Fruit fly (Drosophila melanogaster) whole organism, embryonic: Measurements from ENCODE around the gene Lip2.

Experiments used
- B-H1 ChIP-seq: fragments of 200-800 bp; sonication (Bioruptor generic); IDR thresholded peaks from 3 replicates; pipeline ENCODE4 v1.3.6; 2022; ENCODE audit warnings: missing biosample characterization, missing genetic modification characterization
- CG10654 ChIP-seq: fragments of 200-800 bp; sonication (Bioruptor generic); optimal IDR thresholded peaks from 2 replicates; lab custom pipeline; 2016; ENCODE audit warnings: missing biosample characterization, missing genetic modification characterization
- CG11398 ChIP-seq: fragments of 200-800 bp; sonication (Bioruptor generic); optimal IDR thresholded peaks from 2 replicates; lab custom pipeline; 2016; ENCODE audit warnings: missing biosample characterization, missing genetic modification characterization
- CG11560 ChIP-seq: fragments of 200-800 bp; sonication (Bioruptor generic); IDR thresholded peaks from 3 replicates; pipeline ENCODE4 v1.3.6; 2022; ENCODE audit warnings: missing biosample characterization, missing genetic modification characterization
- CG17186 ChIP-seq: fragments of 200-800 bp; sonication (Bioruptor generic); optimal IDR thresholded peaks from 3 replicates; lab custom pipeline; 2017; ENCODE audit warnings: missing biosample characterization, missing genetic modification reagents, missing genetic modification characterization
- CG17829 ChIP-seq: fragments of 200-800 bp; optimal IDR thresholded peaks from 2 replicates; lab custom pipeline; 2019; ENCODE audit warnings: missing biosample characterization, mild to moderate bottlenecking, missing genetic modification characterization, moderate library complexity
- CG18011 ChIP-seq: fragments of 200-800 bp; sonication (Bioruptor generic); optimal IDR thresholded peaks from 2 replicates; lab custom pipeline; 2017; ENCODE audit warnings: missing biosample characterization, missing genetic modification characterization, mild to moderate bottlenecking, moderate library complexity, missing genotype
- CG18262 ChIP-seq: fragments of 200-800 bp; optimal IDR thresholded peaks from 3 replicates; lab custom pipeline; 2019; ENCODE audit warnings: missing biosample characterization, mild to moderate bottlenecking, missing genetic modification characterization, moderate library complexity
- CG2678 ChIP-seq: fragments of 200-800 bp; sonication (Bioruptor generic); optimal IDR thresholded peaks from 3 replicates; lab custom pipeline; 2019; ENCODE audit warnings: missing biosample characterization, mild to moderate bottlenecking, missing genetic modification characterization, moderate library complexity
- CG2875 ChIP-seq: fragments of 200-800 bp; sonication (Bioruptor generic); optimal IDR thresholded peaks from 2 replicates; lab custom pipeline; 2017; ENCODE audit warnings: missing biosample characterization, mild to moderate bottlenecking, missing genetic modification characterization, missing genetic modification reagents
- CG30431 ChIP-seq: fragments of 200-800 bp; sonication (Bioruptor generic); optimal IDR thresholded peaks from 2 replicates; lab custom pipeline; 2017; ENCODE audit warnings: missing biosample characterization, missing genetic modification characterization
- CG31365 ChIP-seq: fragments of 200-800 bp; sonication (Bioruptor generic); optimal IDR thresholded peaks from 2 replicates; lab custom pipeline; 2018; ENCODE audit warnings: missing biosample characterization, mild to moderate bottlenecking, missing genetic modification characterization
- CG34376 ChIP-seq: fragments of 200-800 bp; sonication (Bioruptor generic); optimal IDR thresholded peaks from 2 replicates; lab custom pipeline; 2018; ENCODE audit warnings: missing biosample characterization, mild to moderate bottlenecking, missing genetic modification characterization
- CG34422 ChIP-seq: fragments of 200-800 bp; sonication (Bioruptor generic); IDR thresholded peaks from 3 replicates; pipeline ENCODE4 v1.3.6; 2022; ENCODE audit warnings: missing biosample characterization, missing genetic modification characterization
- CG4854 ChIP-seq: fragments of 200-800 bp; sonication (Bioruptor generic); optimal IDR thresholded peaks from 2 replicates; lab custom pipeline; 2016; ENCODE audit warnings: missing biosample characterization, missing genetic modification characterization, inconsistent platforms
- CG5245 ChIP-seq: fragments of 200-800 bp; sonication (Bioruptor generic); optimal IDR thresholded peaks from 3 replicates; lab custom pipeline; 2016; ENCODE audit warnings: missing biosample characterization, missing genetic modification characterization
- CG6254 ChIP-seq: fragments of 200-800 bp; sonication (Bioruptor generic); optimal IDR thresholded peaks from 3 replicates; lab custom pipeline; 2017; ENCODE audit warnings: mild to moderate bottlenecking, missing biosample characterization, missing genetic modification reagents, missing genetic modification characterization
- CG6654 ChIP-seq: fragments of 200-800 bp; sonication (Bioruptor generic); optimal IDR thresholded peaks from 2 replicates; lab custom pipeline; 2017; ENCODE audit warnings: missing biosample characterization, mild to moderate bottlenecking, missing genetic modification characterization
- CTCF ChIP-seq: fragments of 200-800 bp; sonication (Bioruptor generic); optimal IDR thresholded peaks from 2 replicates; lab custom pipeline; 2017; ENCODE audit warnings: missing biosample characterization, mild to moderate bottlenecking, missing genetic modification characterization, moderate library complexity
- H2.0 ChIP-seq: fragments of 200-800 bp; sonication (Bioruptor generic); IDR thresholded peaks from 2 replicates; pipeline ENCODE4 v1.3.6; 2022; ENCODE audit warnings: missing biosample characterization, missing genetic modification characterization
- Hr3 ChIP-seq: fragments of 200-800 bp; sonication (Bioruptor generic); optimal IDR thresholded peaks from 3 replicates; lab custom pipeline; 2016; ENCODE audit warnings: missing biosample characterization, missing genetic modification characterization
- Lpt ChIP-seq: fragments of >200 bp; optimal IDR thresholded peaks from 2 replicates; lab custom pipeline; 2018; ENCODE audit warnings: missing biosample characterization, missing genetic modification characterization
- Med ChIP-seq: fragments of 200-800 bp; sonication (Bioruptor generic); peaks from one replicate; lab custom pipeline; 2016; ENCODE audit warnings: missing biosample characterization, missing genetic modification characterization, mild to moderate bottlenecking, inconsistent platforms, moderate library complexity
- Meics ChIP-seq: fragments of 200-800 bp; sonication (Bioruptor generic); optimal IDR thresholded peaks from 2 replicates; lab custom pipeline; 2017; ENCODE audit warnings: missing biosample characterization, mild to moderate bottlenecking, missing genetic modification characterization
- NK7.1 ChIP-seq: fragments of 200-800 bp; sonication (Bioruptor generic); optimal IDR thresholded peaks from 3 replicates; lab custom pipeline; 2016; ENCODE audit warnings: missing biosample characterization, missing genetic modification characterization
- Ptx1 ChIP-seq: fragments of 200-800 bp; sonication (Bioruptor generic); IDR thresholded peaks from 2 replicates; pipeline ENCODE4 v1.3.6; 2022; ENCODE audit warnings: missing biosample characterization, missing genetic modification characterization
- Ravus ChIP-seq: fragments of 200-800 bp; sonication (Bioruptor generic); IDR thresholded peaks from 2 replicates; pipeline ENCODE4 v1.3.6; 2022; ENCODE audit warnings: missing biosample characterization, missing genetic modification characterization
- Side ChIP-seq: fragments of 200-800 bp; sonication (Bioruptor generic); optimal IDR thresholded peaks from 2 replicates; lab custom pipeline; 2016; ENCODE audit warnings: missing biosample characterization, missing genetic modification characterization
- TFAM ChIP-seq: fragments of 200-800 bp; sonication (Bioruptor generic); optimal IDR thresholded peaks from 2 replicates; lab custom pipeline; 2017; ENCODE audit warnings: missing biosample characterization, missing genetic modification characterization, inconsistent platforms
- Usf ChIP-seq: fragments of 200-800 bp; sonication (Bioruptor generic); optimal IDR thresholded peaks from 2 replicates; lab custom pipeline; 2017; ENCODE audit warnings: missing genotype, missing biosample characterization, missing genetic modification characterization
- ap ChIP-seq: fragments of 200-800 bp; sonication (Bioruptor generic); IDR thresholded peaks from 2 replicates; pipeline ENCODE4 v1.3.6; 2022; ENCODE audit warnings: missing biosample characterization, missing genetic modification characterization
- bbx ChIP-seq: fragments of 200-800 bp; sonication (Bioruptor generic); IDR thresholded peaks from 2 replicates; pipeline ENCODE4 v1.3.6; 2022; ENCODE audit warnings: missing biosample characterization, missing genetic modification characterization; ENCODE audit not compliant: partially characterized antibody
- bigmax ChIP-seq: fragments of 200-800 bp; sonication (Bioruptor generic); optimal IDR thresholded peaks from 2 replicates; lab custom pipeline; 2018; ENCODE audit warnings: missing biosample characterization, mild to moderate bottlenecking, missing genetic modification characterization
- bsh ChIP-seq, 2 experiments: fragments of 200-800 bp; sonication (Bioruptor generic); optimal IDR thresholded peaks; 2 replicates each; lab custom pipeline; 2017 to 2018; ENCODE audit warnings: mild to moderate bottlenecking in 2 of 2, missing biosample characterization in 2 of 2, missing genetic modification characterization in 2 of 2, moderate library complexity in 1 of 2
- da ChIP-seq: fragments of 200-800 bp; sonication (Bioruptor generic); optimal IDR thresholded peaks from 2 replicates; lab custom pipeline; 2016; ENCODE audit warnings: missing biosample characterization, missing genetic modification characterization
- fd102C ChIP-seq: fragments of 200-800 bp; sonication (Bioruptor generic); optimal IDR thresholded peaks from 2 replicates; lab custom pipeline; 2018; ENCODE audit warnings: missing biosample characterization, mild to moderate bottlenecking, missing genetic modification characterization, moderate library complexity
- fd3F ChIP-seq: fragments of 200-800 bp; sonication (Bioruptor generic); optimal IDR thresholded peaks from 2 replicates; lab custom pipeline; 2018; ENCODE audit warnings: missing biosample characterization, mild to moderate bottlenecking, missing genetic modification characterization, moderate library complexity
- ftz-f1 ChIP-seq: fragments of 200-800 bp; sonication (Bioruptor generic); optimal IDR thresholded peaks from 2 replicates; lab custom pipeline; 2016; ENCODE audit warnings: missing biosample characterization, missing genetic modification characterization
- kni ChIP-seq: fragments of 200-800 bp; sonication (Bioruptor generic); optimal IDR thresholded peaks from 3 replicates; lab custom pipeline; 2017; ENCODE audit warnings: mild to moderate bottlenecking, missing biosample characterization, missing genetic modification reagents, missing genetic modification characterization
- lmd ChIP-seq: fragments of 200-800 bp; sonication (Bioruptor generic); IDR thresholded peaks from 2 replicates; pipeline ENCODE4 v1.3.6; 2022; ENCODE audit warnings: missing biosample characterization, missing genetic modification characterization
- mld ChIP-seq: fragments of 200-800 bp; sonication (Bioruptor generic); IDR thresholded peaks from 3 replicates; pipeline ENCODE4 v1.3.6; 2022; ENCODE audit warnings: missing biosample characterization, missing genetic modification characterization; ENCODE audit not compliant: partially characterized antibody
- pita ChIP-seq: fragments of 200-800 bp; sonication (Bioruptor generic); optimal IDR thresholded peaks from 2 replicates; lab custom pipeline; 2017; ENCODE audit warnings: missing biosample characterization, mild to moderate bottlenecking, missing genetic modification characterization
- ranshi ChIP-seq: fragments of 200-800 bp; sonication (Bioruptor generic); IDR thresholded peaks from 2 replicates; pipeline ENCODE4 v1.3.6; 2022; ENCODE audit warnings: missing biosample characterization, missing genetic modification characterization
- ro ChIP-seq: fragments of 200-800 bp; sonication (Bioruptor generic); IDR thresholded peaks from 2 replicates; pipeline ENCODE4 v1.3.6; 2022; ENCODE audit warnings: missing biosample characterization, missing genetic modification characterization
- sens ChIP-seq: fragments of 200-800 bp; sonication (Bioruptor generic); peaks from one replicate; lab custom pipeline; 2016; ENCODE audit warnings: missing biosample characterization, missing genetic modification characterization
- stc ChIP-seq: fragments of 200-800 bp; sonication (Bioruptor generic); IDR thresholded peaks from 2 replicates; pipeline ENCODE4 v1.3.6; 2022; ENCODE audit warnings: missing biosample characterization, missing genetic modification characterization
- sug ChIP-seq: fragments of 200-800 bp; optimal IDR thresholded peaks from 2 replicates; lab custom pipeline; 2019; ENCODE audit warnings: missing biosample characterization, mild to moderate bottlenecking, missing genetic modification characterization, moderate library complexity
- tgo ChIP-seq: fragments of 200-800 bp; sonication (Bioruptor generic); IDR thresholded peaks from 3 replicates; pipeline ENCODE4 v1.3.6; 2022; ENCODE audit warnings: missing biosample characterization, missing genetic modification characterization
- tx ChIP-seq: fragments of 200-800 bp; sonication (Bioruptor generic); optimal IDR thresholded peaks from 2 replicates; lab custom pipeline; 2016; ENCODE audit warnings: missing biosample characterization, missing genetic modification characterization
- unc-4 ChIP-seq: fragments of 200-800 bp; sonication (Bioruptor generic); IDR thresholded peaks from 2 replicates; pipeline ENCODE4 v1.3.6; 2022; ENCODE audit warnings: missing biosample characterization, missing genetic modification characterization; ENCODE audit not compliant: partially characterized antibody
- usp ChIP-seq: fragments of >200 bp; optimal IDR thresholded peaks from 2 replicates; lab custom pipeline; 2017; ENCODE audit warnings: missing biosample characterization, missing genetic modification characterization

The Lip2 gene

dm6 chr2L:10736993-10737756, 27.9 kb upstream of the Lip2 start, which contains the start of the genes Vha16-5 and CG12299 (continued):
- TF ChIP-seq bsh (GFP tag; optimal IDR thresholded peaks at IDR 0.05; lab: Kevin White, UChicago) (peak in 1 of 2 experiments; percentile 80), CG11560 (tag; lab: Robert Waterston, UW) (peak; percentile 40; the same call in 1 of the 3 replicates), bigmax (GFP tag; lab: Kevin White, UChicago) (no peak), lmd (GFP tag; lab: Robert Waterston, UW) (peak; percentile 92), tx (GFP tag; lab: Kevin White, UChicago) (peak; percentile 84), CG18011 (GFP tag; lab: Kevin White, UChicago) (peak; percentile 83), CTCF (GFP tag; lab: Kevin White, UChicago) (no peak), ranshi (GFP tag; lab: Robert Waterston, UW) (peak; percentile 82), Side (GFP tag; lab: Kevin White, UChicago) (peak; percentile 67), mld (GFP tag; lab: Robert Waterston, UW) (peak; percentile 78), bbx (GFP tag; lab: Robert Waterston, UW) (peak; percentile 89), sens (peak; percentile 96), usp (GFP tag; lab: Kevin White, UChicago) (no peak), ftz-f1 (peak; percentile 68), CG17186 (GFP tag; lab: Kevin White, UChicago) (peak; percentile 61), pita (GFP tag; lab: Kevin White, UChicago) (no peak), ro (GFP tag; lab: Robert Waterston, UW) (peak; percentile 76), fd102C (GFP tag; lab: Kevin White, UChicago) (no peak), CG34376 (peak; percentile 44), CG2875 (GFP tag; lab: Kevin White, UChicago) (peak; percentile 39), da (GFP tag; lab: Kevin White, UChicago) (peak; percentile 61), Lpt (no peak), H2.0 (GFP tag; lab: Robert Waterston, UW) (peak; percentile 95), Hr3 (peak; percentile 81), B-H1 (GFP tag; lab: Robert Waterston, UW) (peak; percentile 75), TFAM (GFP tag; lab: Kevin White, UChicago) (no peak), ap (GFP tag; lab: Robert Waterston, UW) (peak; percentile 77), CG17829 (peak; percentile 84), CG18262 (peak; percentile 63), stc (peak; percentile 68; the same call in 1 of the 2 replicates), unc-4 (GFP tag; lab: Robert Waterston, UW) (peak; percentile 69), CG6254 (GFP tag; lab: Kevin White, UChicago) (no peak), Meics (GFP tag; lab: Kevin White, UChicago) (peak; percentile 70), NK7.1 (GFP tag; lab: Kevin White, UChicago) (peak; percentile 53), CG11398 (GFP tag; lab: Kevin White, UChicago) (peak; percentile 79), tgo (GFP tag; lab: Robert Waterston, UW) (peak; percentile 85), CG5245 (GFP tag; lab: Kevin White, UChicago) (peak; percentile 88), Med (GFP tag; lab: Kevin White, UChicago) (peak; percentile 99), CG34422 (GFP tag; lab: Robert Waterston, UW) (peak; percentile 94), fd3F (peak; percentile 32), sug (no peak), CG6654 (GFP tag; lab: Kevin White, UChicago) (no peak), CG31365 (no peak), CG4854 (peak; percentile 65), CG10654 (peak; percentile 85), CG30431 (GFP tag; lab: Kevin White, UChicago) (peak; percentile 54), kni (GFP tag; lab: Kevin White, UChicago) (no peak), CG2678 (no peak), Ptx1 (GFP tag; lab: Robert Waterston, UW) (peak; percentile 90), Usf (peak; percentile 45), Ravus (GFP tag; lab: Robert Waterston, UW) (peak; percentile 35)
